Fruit fly (Drosophila melanogaster): Measurements from ENCODE around the gene aurA.

aurA gene

dm6 chr3R:11962739-11963214, at the start of gene aurA, which contains the start of gene CG3281 (continued):
- TF ChIP-seq CG4707 (GFP tag; optimal IDR thresholded peaks at IDR 0.05) (no peak), vfl (GFP tag; optimal IDR thresholded peaks at IDR 0.05) (peak; percentile 67), Mad (GFP tag; optimal IDR thresholded peaks at IDR 0.05) (peak; percentile 50), CG33557 (GFP tag; optimal IDR thresholded peaks at IDR 0.05) (peak; percentile 62), CG14667 (GFP tag; IDR thresholded peaks at IDR 0.05) (no peak), dm (GFP tag; optimal IDR thresholded peaks at IDR 0.05) (peak; percentile 49), CG12299 (tag; optimal IDR thresholded peaks at IDR 0.05) (peak; percentile 10), emc (GFP tag; optimal IDR thresholded peaks at IDR 0.05) (peak; percentile 73), CG10267 (tag; optimal IDR thresholded peaks at IDR 0.05) (peak; percentile 98), MESR4 (GFP tag; optimal IDR thresholded peaks at IDR 0.05) (no peak), chif (GFP tag; optimal IDR thresholded peaks at IDR 0.05) (peak; percentile 68 to 78), bigmax (GFP tag; optimal IDR thresholded peaks at IDR 0.05) (no peak), Camta (GFP tag; optimal IDR thresholded peaks at IDR 0.05) (peak; percentile 69), Doc2 (GFP tag; IDR thresholded peaks at IDR 0.05) (no peak), CG2875 (GFP tag; optimal IDR thresholded peaks at IDR 0.05) (no peak), jumu (GFP tag; optimal IDR thresholded peaks at IDR 0.05) (peak; percentile 87), CG8765 (GFP tag; IDR thresholded peaks at IDR 0.05) (0 out of 2 replicates have a peak, but pooled peaks have one; percentile 23), Antp (GFP tag; optimal IDR thresholded peaks at IDR 0.05) (peak; percentile 72), CG18764 (GFP tag; optimal IDR thresholded peaks at IDR 0.05) (peak; percentile 64), Lhr (GFP tag; optimal IDR thresholded peaks at IDR 0.05) (peak; percentile 77), CG3726 (GFP tag; IDR thresholded peaks at IDR 0.05) (no peak), CG4404 (GFP tag; IDR thresholded peaks at IDR 0.05) (peak; percentile 81), CG11723 (GFP tag; optimal IDR thresholded peaks at IDR 0.05) (peak; percentile 35), peb (GFP tag; IDR thresholded peaks at IDR 0.05) (no peak), CG4424 (GFP tag; optimal IDR thresholded peaks at IDR 0.05) (peak; percentile 82), Sin3A (optimal IDR thresholded peaks at IDR 0.05) (peak; percentile 90), CG18599 (GFP tag; optimal IDR thresholded peaks at IDR 0.05) (peak; percentile 51), Poxn (GFP tag; IDR thresholded peaks at IDR 0.05) (peak; percentile 19; the same call in 1 of the 2 replicates), ssp (GFP tag; IDR thresholded peaks at IDR 0.05) (peak; percentile 59), crc (GFP tag; optimal IDR thresholded peaks at IDR 0.05) (peak; percentile 68), CG14050 (GFP tag; IDR thresholded peaks at IDR 0.05) (peak; percentile 34; the same call in 1 of the 3 replicates), E2f2 (GFP tag; IDR thresholded peaks at IDR 0.05) (peak; percentile 89), CG43689 (GFP tag; IDR thresholded peaks at IDR 0.05) (no peak), Gsc (GFP tag; IDR thresholded peaks at IDR 0.05) (no peak), NC2β (GFP tag; optimal IDR thresholded peaks at IDR 0.05) (peak; percentile 76), cas (GFP tag; IDR thresholded peaks at IDR 0.05) (peak; percentile 46; the same call in 1 of the 2 replicates), sisA (GFP tag; IDR thresholded peaks at IDR 0.05) (peak; percentile 73), wdn (GFP tag; IDR thresholded peaks at IDR 0.05) (0 out of 2 replicates have a peak, but pooled peaks have one; percentile 46), ato (GFP tag; IDR thresholded peaks at IDR 0.05; ENCODE audit: partially characterized antibody) (peak; percentile 77), Sry-δ (GFP tag; optimal IDR thresholded peaks at IDR 0.05) (peak; percentile 97), esg (GFP tag; conservative IDR thresholded peaks at IDR 0.05) (peak; percentile 49; the same call in 1 of the 2 replicates), Usf (GFP tag; optimal IDR thresholded peaks at IDR 0.05) (peak; percentile 31), CG31365 (tag; optimal IDR thresholded peaks at IDR 0.05) (no peak), CG8089 (GFP tag; optimal IDR thresholded peaks at IDR 0.05) (peak; percentile 38), aop (GFP tag; IDR thresholded peaks at IDR 0.05) (no peak), CG30020 (tag; optimal IDR thresholded peaks at IDR 0.05) (peak; percentile 76), slp2 (GFP tag; optimal IDR thresholded peaks at IDR 0.05) (peak; percentile 66), CG10979 (tag; optimal IDR thresholded peaks at IDR 0.05) (peak; percentile 57), tup (GFP tag; optimal IDR thresholded peaks at IDR 0.05) (peak; percentile 42), CG13624 (GFP tag; optimal IDR thresholded peaks at IDR 0.05) (peak; percentile 82), Bgb (GFP tag; IDR thresholded peaks at IDR 0.05; ENCODE audit: partially characterized antibody) (peak; percentile 93)
